Worm (Caenorhabditis elegans) whole organism, mixed stage, embryonic: ENCODE measurements around the gene lgc-49.

Experiments used
- ceh-43 ChIP-seq: fragments of 200-800 bp; sonication (Bioruptor generic); optimal IDR thresholded peaks from 2 replicates; lab custom pipeline; 2018; ENCODE audit warnings: mild to moderate bottlenecking, missing genetic modification characterization, moderate library complexity, missing compliant biosample characterization
- elt-1 ChIP-seq: sonication (generic microtip); optimal IDR thresholded peaks from 2 replicates; lab custom pipeline; 2017; ENCODE audit warnings: missing genetic modification characterization, mild to moderate bottlenecking, missing compliant biosample characterization, antibody characterized with exemption, moderate library complexity, borderline replicate concordance; ENCODE audit not compliant: insufficient read depth
- hlh-1 ChIP-seq: fragments of 150-350 bp; optimal IDR thresholded peaks from 2 replicates; lab custom pipeline; 2014; ENCODE audit warnings: missing biosample characterization, missing genetic modification reagents, missing genetic modification characterization
- lin-13 ChIP-seq: fragments of 150-350 bp; optimal IDR thresholded peaks from 2 replicates; lab custom pipeline; 2014; ENCODE audit warnings: missing biosample characterization, missing genetic modification characterization
- nhr-12 ChIP-seq: fragments of 150-350 bp; optimal IDR thresholded peaks from 2 replicates; lab custom pipeline; 2014; ENCODE audit warnings: missing biosample characterization, missing genetic modification characterization
- nhr-237 ChIP-seq: fragments of 150-350 bp; optimal IDR thresholded peaks from 2 replicates; lab custom pipeline; 2014; ENCODE audit warnings: missing biosample characterization, missing genetic modification characterization
- nhr-28 ChIP-seq: fragments of 150-350 bp; optimal IDR thresholded peaks from 2 replicates; lab custom pipeline; 2014; ENCODE audit warnings: missing biosample characterization, missing genetic modification characterization
- nhr-76 ChIP-seq: sonication (generic microtip); optimal IDR thresholded peaks from 2 replicates; lab custom pipeline; 2017; ENCODE audit warnings: missing biosample characterization, missing genetic modification characterization
- pha-4 ChIP-seq: fragments of 150-350 bp; optimal IDR thresholded peaks from 2 replicates; lab custom pipeline; 2018; ENCODE audit warnings: missing biosample characterization, missing genetic modification reagents, missing genetic modification characterization
- snpc-4 ChIP-seq: fragments of 150-350 bp; optimal IDR thresholded peaks from 2 replicates; lab custom pipeline; 2014; ENCODE audit warnings: missing biosample characterization, missing genetic modification characterization
- unc-120 ChIP-seq: sonication (generic microtip); optimal IDR thresholded peaks from 2 replicates; lab custom pipeline; 2017; ENCODE audit warnings: missing genetic modification characterization, missing compliant biosample characterization; ENCODE audit not compliant: poor library complexity, severe bottlenecking
- unc-62 ChIP-seq: fragments of 150-350 bp; optimal IDR thresholded peaks from 2 replicates; lab custom pipeline; 2014; ENCODE audit warnings: missing biosample characterization, missing genetic modification reagents, missing genetic modification characterization
- ztf-11 ChIP-seq: fragments of 150-350 bp; optimal IDR thresholded peaks from 2 replicates; lab custom pipeline; 2014; ENCODE audit warnings: missing biosample characterization, missing genetic modification characterization

ce11 chrV:11170564-11171329 lies 20.3 kb upstream of the lgc-49 start:
- TF ChIP-seq unc-62 (GFP tag; lab: Kevin White, UChicago) (no peak), nhr-12 (no peak), nhr-76 (tag; lab: Kevin White, UChicago) (no peak), nhr-237 (no peak), hlh-1 (no peak), unc-120 (tag; lab: Kevin White, UChicago) (no peak), elt-1 (tag; lab: Kevin White, UChicago) (no peak), pha-4 (tag; lab: Kevin White, UChicago) (no peak), snpc-4 (tag; lab: Kevin White, UChicago) (no peak), nhr-28 (tag; lab: Kevin White, UChicago) (no peak), ceh-43 (GFP tag; lab: Kevin White, UChicago) (no peak), ztf-11 (tag; lab: Kevin White, UChicago) (no peak), lin-13 (tag; lab: Kevin White, UChicago) (no peak)
